Fruit fly (Drosophila melanogaster) whole organism, adult: Measurements from ENCODE around the gene blp.
A peak's percentile ranks its signal among the peaks of the same experiment; 100 is the strongest.

Source experiments
- CG12768 ChIP-seq: fragments of 200-800 bp; sonication (Bioruptor generic); optimal IDR thresholded peaks from 2 replicates; lab custom pipeline; 2017; ENCODE audit warnings: missing biosample characterization, missing genetic modification characterization, mild to moderate bottlenecking, moderate library complexity, missing genetic modification reagents
- Clk ChIP-seq: fragments of 200-800 bp; sonication (Bioruptor generic); optimal IDR thresholded peaks from 2 replicates; lab custom pipeline; 2017; ENCODE audit warnings: missing biosample characterization, missing genetic modification characterization
- cic ChIP-seq: fragments of 200-800 bp; sonication (Bioruptor generic); optimal IDR thresholded peaks from 2 replicates; lab custom pipeline; 2017; ENCODE audit warnings: missing biosample characterization, mild to moderate bottlenecking, missing genetic modification characterization, moderate library complexity
- cnc ChIP-seq, 2 experiments: fragments of >200 bp; optimal IDR thresholded peaks; 2 replicates each; lab custom pipeline; 2017

The blp gene

dm6 chr3R:15975170-15975569, 41.5 kb downstream of the blp start:
- TF ChIP-seq CG12768 (GFP tag; lab: Kevin White, UChicago), result no peak
- peak; percentile 41 for TF ChIP-seq cic (GFP tag; lab: Kevin White, UChicago)

- no peak for TF ChIP-seq Clk (GFP tag; lab: Kevin White, UChicago)
- TF ChIP-seq cnc (optimal IDR thresholded peaks at IDR 0.05; lab: Kevin White, UChicago), result peak in 1 of 2 experiments; percentile 17
These were observed 50.0 kb downstream of the blp start for dm6 chr3R:15983541-15984229.
